Worm (Caenorhabditis elegans) whole organism, L4 larva: ENCODE measurements around the gene M01F1.8.

Experiments used
- F10B5.3 ChIP-seq: sonication (generic microtip); optimal IDR thresholded peaks from 2 replicates; lab custom pipeline; 2016; ENCODE audit warnings: mild to moderate bottlenecking, missing genetic modification characterization, missing compliant biosample characterization
- F37D6.2 ChIP-seq: sonication (generic microtip); optimal IDR thresholded peaks from 2 replicates; lab custom pipeline; 2016; ENCODE audit warnings: mild to moderate bottlenecking, missing genetic modification characterization, missing compliant biosample characterization
- R02D3.7 ChIP-seq: fragments of 150-350 bp; sonication (generic microtip); optimal IDR thresholded peaks from 3 replicates; lab custom pipeline; 2014; ENCODE audit warnings: missing biosample characterization, missing genetic modification characterization
- Y48G9A.11 ChIP-seq: fragments of 200-800 bp; sonication (Bioruptor generic); IDR thresholded peaks from 2 replicates; pipeline ENCODE4 v1.3.6; 2022; ENCODE audit warnings: missing genetic modification reagents, missing genetic modification characterization, missing compliant biosample characterization
- Y75B8A.6 ChIP-seq: fragments of 200-800 bp; sonication (Bioruptor generic); IDR thresholded peaks from 2 replicates; pipeline ENCODE4 v1.3.6; 2022; ENCODE audit warnings: missing genetic modification reagents, missing genetic modification characterization, missing compliant biosample characterization
- ZK337.2 ChIP-seq: fragments of 200-800 bp; sonication (Bioruptor generic); IDR thresholded peaks from 2 replicates; pipeline ENCODE4 v1.3.6; 2022; ENCODE audit warnings: missing genetic modification reagents, missing genetic modification characterization, missing compliant biosample characterization
- aha-1 ChIP-seq: fragments of 150-350 bp; peaks from one replicate; lab custom pipeline; 2014; ENCODE audit warnings: missing biosample characterization, missing genetic modification characterization
- arid-1 ChIP-seq: fragments of 200-800 bp; sonication (Bioruptor generic); conservative IDR thresholded peaks from 2 replicates; pipeline ENCODE4 v1.3.6; 2022; ENCODE audit warnings: missing genetic modification reagents, missing genetic modification characterization, missing compliant biosample characterization
- ceh-20 ChIP-seq: fragments of 200-800 bp; sonication (Bioruptor generic); IDR thresholded peaks from 2 replicates; pipeline ENCODE4 v1.3.6; 2022; ENCODE audit warnings: missing genetic modification reagents, missing genetic modification characterization, missing compliant biosample characterization
- ceh-28 ChIP-seq: fragments of 150-350 bp; optimal IDR thresholded peaks from 2 replicates; lab custom pipeline; 2014; ENCODE audit warnings: missing biosample characterization, missing genetic modification reagents, missing genetic modification characterization
- ceh-32 ChIP-seq: sonication (generic microtip); optimal IDR thresholded peaks from 2 replicates; lab custom pipeline; 2016; ENCODE audit warnings: mild to moderate bottlenecking, missing genetic modification characterization, missing compliant biosample characterization; ENCODE audit not compliant: poor library complexity
- ceh-44 ChIP-seq: fragments of 200-800 bp; sonication (Bioruptor generic); IDR thresholded peaks from 2 replicates; pipeline ENCODE4 v1.3.6; 2022; ENCODE audit warnings: missing genetic modification reagents, missing genetic modification characterization, missing compliant biosample characterization
- ces-1 ChIP-seq: fragments of 150-350 bp; sonication (generic microtip); optimal IDR thresholded peaks from 4 replicates; lab custom pipeline; 2014; ENCODE audit warnings: missing biosample characterization, missing genetic modification reagents, missing genetic modification characterization
- cey-2 ChIP-seq: sonication (generic microtip); optimal IDR thresholded peaks from 3 replicates; lab custom pipeline; 2017; ENCODE audit warnings: missing genetic modification characterization, mild to moderate bottlenecking, missing compliant biosample characterization, antibody characterized with exemption, borderline replicate concordance; ENCODE audit not compliant: insufficient read depth
- ctbp-1 ChIP-seq: fragments of 200-800 bp; sonication (Bioruptor generic); IDR thresholded peaks from 2 replicates; pipeline ENCODE4 v1.3.6; 2022; ENCODE audit warnings: missing genetic modification reagents, missing genetic modification characterization, missing compliant biosample characterization
- daf-16 ChIP-seq, 3 experiments: sonication (generic microtip); optimal IDR thresholded peaks; 2 replicates each; lab custom pipeline; 2016 to 2017; ENCODE audit warnings: missing genetic modification characterization in 3 of 3, missing genetic modification reagents in 3 of 3, mild to moderate bottlenecking in 2 of 3, missing compliant biosample characterization in 2 of 3, missing biosample characterization in 1 of 3, moderate library complexity in 1 of 3
- daf-19 ChIP-seq: fragments of 200-800 bp; sonication (Bioruptor generic); conservative IDR thresholded peaks from 2 replicates; pipeline ENCODE4 v1.3.6; 2022; ENCODE audit warnings: missing genetic modification characterization, missing compliant biosample characterization
- dmd-6 ChIP-seq: fragments of 200-800 bp; sonication (Bioruptor generic); IDR thresholded peaks from 2 replicates; pipeline ENCODE4 v1.3.6; 2022; ENCODE audit warnings: missing genetic modification reagents, missing genetic modification characterization, missing compliant biosample characterization
- dmd-9 ChIP-seq: fragments of 200-800 bp; sonication (Bioruptor generic); IDR thresholded peaks from 2 replicates; pipeline ENCODE4 v1.3.6; 2022; ENCODE audit warnings: missing genetic modification reagents, missing genetic modification characterization, missing compliant biosample characterization
- egl-27 ChIP-seq: sonication (generic microtip); optimal IDR thresholded peaks from 3 replicates; lab custom pipeline; 2017; ENCODE audit warnings: missing biosample characterization, missing genetic modification reagents, missing genetic modification characterization
- fkh-10 ChIP-seq: fragments of 150-350 bp; optimal IDR thresholded peaks from 2 replicates; lab custom pipeline; 2014; ENCODE audit warnings: missing biosample characterization, missing genetic modification reagents, missing genetic modification characterization
- fos-1 ChIP-seq: fragments of 150-350 bp; optimal IDR thresholded peaks from 2 replicates; lab custom pipeline; 2014; ENCODE audit warnings: missing biosample characterization, missing genetic modification characterization
- hif-1 ChIP-seq, 2 experiments: sonication (generic microtip); optimal IDR thresholded peaks; 2 replicates each; lab custom pipeline; 2016 to 2017; ENCODE audit warnings: missing compliant biosample characterization in 2 of 2, missing genetic modification characterization in 2 of 2, missing genetic modification reagents in 2 of 2, missing genotype in 2 of 2, mild to moderate bottlenecking in 1 of 2
- hlh-11 ChIP-seq: fragments of 200-800 bp; sonication (Bioruptor generic); optimal IDR thresholded peaks from 2 replicates; lab custom pipeline; 2018; ENCODE audit warnings: mild to moderate bottlenecking, missing genetic modification characterization, missing compliant biosample characterization
- jun-1 ChIP-seq: fragments of 150-350 bp; optimal IDR thresholded peaks from 2 replicates; lab custom pipeline; 2014; ENCODE audit warnings: missing biosample characterization, missing genetic modification reagents, missing genetic modification characterization
- lin-39 ChIP-seq: fragments of 150-350 bp; optimal IDR thresholded peaks from 2 replicates; lab custom pipeline; 2014; ENCODE audit warnings: missing biosample characterization, missing genetic modification reagents, missing genetic modification characterization
- lir-3 ChIP-seq: sonication (generic microtip); optimal IDR thresholded peaks from 2 replicates; lab custom pipeline; 2016; ENCODE audit warnings: mild to moderate bottlenecking, missing genetic modification characterization, missing compliant biosample characterization
- lsy-2 ChIP-seq, 2 experiments: fragments of 150-350 bp in 1 of 2; sonication (generic microtip) in 1 of 2; optimal IDR thresholded peaks; 2 replicates each; lab custom pipeline; 2014 to 2017; ENCODE audit warnings: missing biosample characterization in 2 of 2, missing genetic modification characterization in 2 of 2
- madf-5 ChIP-seq, 2 experiments: fragments of 200-800 bp; sonication (Bioruptor generic); IDR thresholded peaks; 2 replicates each; pipeline ENCODE4 v1.3.6; 2022; ENCODE audit warnings: missing compliant biosample characterization in 2 of 2, missing genetic modification characterization in 2 of 2
- madf-9 ChIP-seq: fragments of 200-800 bp; sonication (Bioruptor generic); conservative IDR thresholded peaks from 2 replicates; pipeline ENCODE4 v1.3.6; 2022; ENCODE audit warnings: missing genetic modification reagents, missing genetic modification characterization, missing compliant biosample characterization
- mep-1 ChIP-seq: fragments of 150-350 bp; sonication (generic microtip); optimal IDR thresholded peaks from 3 replicates; lab custom pipeline; 2014; ENCODE audit warnings: missing biosample characterization, missing genetic modification characterization
- mes-2 ChIP-seq: sonication (generic microtip); optimal IDR thresholded peaks from 2 replicates; lab custom pipeline; 2016; ENCODE audit warnings: missing genotype, mild to moderate bottlenecking, missing genetic modification characterization, missing compliant biosample characterization; ENCODE audit not compliant: poor library complexity, severe bottlenecking
- nhr-10 ChIP-seq: fragments of 150-350 bp; optimal IDR thresholded peaks from 2 replicates; lab custom pipeline; 2014; ENCODE audit warnings: missing biosample characterization, missing genetic modification characterization
- nhr-25 ChIP-seq: sonication (generic microtip); optimal IDR thresholded peaks from 2 replicates; lab custom pipeline; 2017; ENCODE audit warnings: missing genetic modification characterization, mild to moderate bottlenecking, missing compliant biosample characterization, antibody characterized with exemption, moderate library complexity, borderline replicate concordance; ENCODE audit not compliant: insufficient read depth
- nhr-48 ChIP-seq: sonication (generic microtip); optimal IDR thresholded peaks from 2 replicates; lab custom pipeline; 2016; ENCODE audit warnings: mild to moderate bottlenecking, missing genetic modification characterization, missing compliant biosample characterization
- pha-4 ChIP-seq, 2 experiments: fragments of 150-350 bp in 1 of 2; fragments of 200-800 bp in 1 of 2; sonication (Bioruptor generic) in 1 of 2; IDR thresholded peaks in 1 of 2; optimal IDR thresholded peaks in 1 of 2; 2 replicates each; pipeline versions ENCODE4 v1.3.6 to Lab custom; 2014 to 2022; ENCODE audit warnings: missing genetic modification characterization in 2 of 2, missing genetic modification reagents in 2 of 2, missing biosample characterization in 1 of 2, missing compliant biosample characterization in 1 of 2
- rbr-2 ChIP-seq: sonication (generic microtip); optimal IDR thresholded peaks from 2 replicates; lab custom pipeline; 2016; ENCODE audit warnings: missing genotype, missing genetic modification characterization, missing compliant biosample characterization
- saeg-2 ChIP-seq: fragments of 200-800 bp; sonication (Bioruptor generic); IDR thresholded peaks from 2 replicates; pipeline ENCODE4 v1.3.6; 2022; ENCODE audit warnings: missing genetic modification reagents, missing genetic modification characterization, missing compliant biosample characterization
- skn-1 ChIP-seq: fragments of 150-350 bp; optimal IDR thresholded peaks from 2 replicates; lab custom pipeline; 2014; ENCODE audit warnings: missing biosample characterization, missing genetic modification characterization
- tra-1 ChIP-seq: fragments of 200-800 bp; sonication (Bioruptor generic); IDR thresholded peaks from 2 replicates; pipeline ENCODE4 v1.3.6; 2022; ENCODE audit warnings: missing genetic modification reagents, missing genetic modification characterization, missing compliant biosample characterization
- unc-130 ChIP-seq: sonication (generic microtip); optimal IDR thresholded peaks from 2 replicates; lab custom pipeline; 2016; ENCODE audit warnings: missing genetic modification reagents, missing genetic modification characterization, missing compliant biosample characterization
- unc-62 ChIP-seq, 3 experiments: fragments of 150-350 bp in 1 of 3; sonication (generic microtip); optimal IDR thresholded peaks in 2 of 3; peaks in 1 of 3; 1 replicate in 1 of 3; 2 replicates in 2 of 3; lab custom pipeline; 2014 to 2017; ENCODE audit warnings: missing biosample characterization in 3 of 3, missing genetic modification characterization in 3 of 3, missing genetic modification reagents in 3 of 3, missing genotype in 1 of 3
- zag-1 ChIP-seq: fragments of 150-350 bp; optimal IDR thresholded peaks from 2 replicates; lab custom pipeline; 2014; ENCODE audit warnings: missing biosample characterization, missing genetic modification characterization
- zip-11 ChIP-seq: fragments of 200-800 bp; sonication (Bioruptor generic); IDR thresholded peaks from 2 replicates; pipeline ENCODE4 v1.3.6; 2022; ENCODE audit warnings: missing genetic modification characterization, missing compliant biosample characterization
- zip-2 ChIP-seq: fragments of 150-350 bp; optimal IDR thresholded peaks from 2 replicates; lab custom pipeline; 2014; ENCODE audit warnings: missing biosample characterization, missing genetic modification characterization

The M01F1.8 gene

ce11 chrIII:3486055-3486454 lies 16.3 kb downstream of the M01F1.8 start (continued):
- TF ChIP-seq madf-5 (GFP tag; IDR thresholded peaks at IDR 0.05; lab: Robert Waterston, UW) (no peak), ces-1 (GFP tag; lab: Kevin White, UChicago) (no peak), ctbp-1 (GFP tag; lab: Robert Waterston, UW) (no peak), mes-2 (tag; lab: Kevin White, UChicago) (no peak), saeg-2 (GFP tag; lab: Robert Waterston, UW) (no peak), ceh-28 (tag; lab: Kevin White, UChicago) (no peak), unc-130 (GFP tag; lab: Kevin White, UChicago) (no peak), daf-16 (GFP tag; optimal IDR thresholded peaks at IDR 0.05; lab: Kevin White, UChicago) (no peak), daf-16 (tag; optimal IDR thresholded peaks at IDR 0.05; lab: Kevin White, UChicago) (no peak), fkh-10 (GFP tag; lab: Kevin White, UChicago) (no peak), nhr-48 (tag; lab: Kevin White, UChicago) (peak; percentile 1), madf-9 (GFP tag; lab: Robert Waterston, UW) (no peak), dmd-6 (GFP tag; lab: Robert Waterston, UW) (0 out of 2 replicates have a peak, but pooled peaks have one; percentile 9), lin-39 (tag; lab: Kevin White, UChicago) (no peak), Y75B8A.6 (GFP tag; lab: Robert Waterston, UW) (no peak), zip-2 (tag; lab: Kevin White, UChicago) (no peak), zag-1 (no peak), F37D6.2 (no peak), mep-1 (tag; lab: Kevin White, UChicago) (no peak), ceh-32 (tag; lab: Kevin White, UChicago) (no peak), tra-1 (GFP tag; lab: Robert Waterston, UW) (0 out of 2 replicates have a peak, but pooled peaks have one; percentile 31), jun-1 (tag; lab: Kevin White, UChicago) (no peak), lir-3 (tag; lab: Kevin White, UChicago) (no peak), ZK337.2 (no peak), lsy-2 (tag; optimal IDR thresholded peaks at IDR 0.05; lab: Kevin White, UChicago) (peak in 1 of 2 experiments; percentile 12), rbr-2 (tag; lab: Kevin White, UChicago) (no peak)

- TF ChIP-seq madf-5 (GFP tag; IDR thresholded peaks at IDR 0.05; lab: Robert Waterston, UW) (no peak), aha-1 (peak; percentile 70), hlh-11 (tag; lab: Kevin White, UChicago) (no peak), fos-1 (tag; lab: Kevin White, UChicago) (no peak), Y48G9A.11 (GFP tag; lab: Robert Waterston, UW) (no peak), ceh-44 (GFP tag; lab: Robert Waterston, UW) (0 out of 2 replicates have a peak, but pooled peaks have one; percentile 28), ceh-20 (GFP tag; lab: Robert Waterston, UW) (no peak)
- TF ChIP-seq, all 104 proteins: peak for 2
Measured at ce11 chrIII:3484995-3485394, 17.4 kb downstream of the M01F1.8 start.

- no peak for TF ChIP-seq nhr-10 (tag; lab: Kevin White, UChicago)
- no peak for TF ChIP-seq fkh-10 (GFP tag; lab: Kevin White, UChicago)
- no peak for TF ChIP-seq dmd-9 (GFP tag; lab: Robert Waterston, UW)
- no peak for TF ChIP-seq nhr-48 (tag; lab: Kevin White, UChicago)
- no peak for TF ChIP-seq pha-4 (GFP tag; IDR thresholded peaks at IDR 0.05; lab: Robert Waterston, UW)
- no peak for TF ChIP-seq pha-4 (tag; optimal IDR thresholded peaks at IDR 0.05; lab: Kevin White, UChicago)
- no peak for TF ChIP-seq egl-27 (tag; lab: Kevin White, UChicago)
- no peak for TF ChIP-seq cey-2 (tag; lab: Kevin White, UChicago)
- no peak for TF ChIP-seq nhr-25
- no peak for TF ChIP-seq F10B5.3 (tag; lab: Kevin White, UChicago)
- TF ChIP-seq arid-1 (GFP tag; lab: Robert Waterston, UW) = no peak
- no peak for TF ChIP-seq zip-11 (GFP tag; lab: Robert Waterston, UW)
- no peak for TF ChIP-seq daf-16 (GFP tag; optimal IDR thresholded peaks at IDR 0.05; lab: Kevin White, UChicago)
- TF ChIP-seq daf-16 (tag; optimal IDR thresholded peaks at IDR 0.05; lab: Kevin White, UChicago) = no peak
- TF ChIP-seq skn-1 (tag; lab: Kevin White, UChicago) = no peak
- no peak for TF ChIP-seq daf-19 (GFP tag; lab: Robert Waterston, UW)
- no peak for TF ChIP-seq hif-1 (tag; optimal IDR thresholded peaks at IDR 0.05; lab: Kevin White, UChicago)
- no peak for TF ChIP-seq unc-62 (GFP tag; optimal IDR thresholded peaks at IDR 0.05 in 1 of 2; lab: Kevin White, UChicago)
- no peak for TF ChIP-seq unc-62 (tag; optimal IDR thresholded peaks at IDR 0.05; lab: Kevin White, UChicago)
- TF ChIP-seq R02D3.7 (tag; lab: Kevin White, UChicago) = no peak
- no peak for TF ChIP-seq ZK337.2
Measured at ce11 chrIII:3482291-3482690, 20.1 kb downstream of the M01F1.8 start, which contains the start of gene C34C12.6. TSS of gene C34C12.6 (plus strand) at chrIII:3482591.
